Worm (Caenorhabditis elegans): ENCODE measurements around the gene C15C7.4.

Gene C15C7.4

ce11 chrX:3127626-3128142 lies 17.7 kb upstream of the C15C7.4 start (continued):
- no peak for TF ChIP-seq Y79H2A.3 (GFP tag; conservative IDR thresholded peaks at IDR 0.05)
- no peak for TF ChIP-seq aptf-3 (GFP tag; IDR thresholded peaks at IDR 0.05)
- TF ChIP-seq lin-35 (GFP tag; optimal IDR thresholded peaks at IDR 0.05) = peak in 1 of 3 experiments; percentile 69
- peak; percentile 67 for TF ChIP-seq T07F8.4 (tag; optimal IDR thresholded peaks at IDR 0.05)
- TF ChIP-seq ztf-22 (GFP tag; optimal IDR thresholded peaks at IDR 0.05) = peak; percentile 87
- no peak for TF ChIP-seq dpl-1 (GFP tag; optimal IDR thresholded peaks at IDR 0.05)
- TF ChIP-seq sea-2 (GFP tag; IDR thresholded peaks at IDR 0.05) = no peak
- no peak for TF ChIP-seq ceh-40 (GFP tag; IDR thresholded peaks at IDR 0.05)
- TF ChIP-seq atf-7 (tag; optimal IDR thresholded peaks at IDR 0.05) = peak; percentile 76
- TF ChIP-seq zfh-2 (GFP tag; conservative IDR thresholded peaks at IDR 0.05) = peak; percentile 99
- no peak for TF ChIP-seq egl-18 (GFP tag; IDR thresholded peaks at IDR 0.05)
- no peak for TF ChIP-seq F57C9.4 (tag; optimal IDR thresholded peaks at IDR 0.05)
- no peak for TF ChIP-seq him-1 (tag; optimal IDR thresholded peaks at IDR 0.05)
- TF ChIP-seq nhr-27 (tag; optimal IDR thresholded peaks at IDR 0.05) = peak; percentile 42
- TF ChIP-seq F52B5.7 (tag; optimal IDR thresholded peaks at IDR 0.05) = peak; percentile 49
- no peak for TF ChIP-seq F57A8.1 (GFP tag; optimal IDR thresholded peaks at IDR 0.05)
- TF ChIP-seq lin-40 (tag; optimal IDR thresholded peaks at IDR 0.05) = peak; percentile 93
- peak; percentile 61; the same call in 1 of the 2 replicates for TF ChIP-seq rcor-1 (GFP tag; IDR thresholded peaks at IDR 0.05)
- TF ChIP-seq attf-5 (GFP tag; optimal IDR thresholded peaks at IDR 0.05) = peak; percentile 94
- TF ChIP-seq let-607 (tag; optimal IDR thresholded peaks at IDR 0.05) = peak; percentile 72 to 75
- TF ChIP-seq hmg-20 (GFP tag; IDR thresholded peaks at IDR 0.05) = 0 out of 2 replicates have a peak, but pooled peaks have one; percentile 31
- no peak for TF ChIP-seq efl-1 (GFP tag; optimal IDR thresholded peaks at IDR 0.05)
- TF ChIP-seq athp-1 (tag; optimal IDR thresholded peaks at IDR 0.05) = peak; percentile 33
- TF ChIP-seq ets-4 (GFP tag; optimal IDR thresholded peaks at IDR 0.05) = peak; percentile 37
- no peak for TF ChIP-seq tbp1 (GFP tag; optimal IDR thresholded peaks at IDR 0.05)
- no peak for TF ChIP-seq lag-1 (GFP tag; IDR thresholded peaks at IDR 0.05)
- peak; percentile 47 for TF ChIP-seq ceh-79 (tag; optimal IDR thresholded peaks at IDR 0.05)
- TF ChIP-seq hmg-1.2 (GFP tag; IDR thresholded peaks at IDR 0.05) = peak; percentile 86
- TF ChIP-seq mxl-1 (tag; optimal IDR thresholded peaks at IDR 0.05) = no peak
- peak; percentile 74 for TF ChIP-seq ztf-3 (GFP tag; optimal IDR thresholded peaks at IDR 0.05)
- TF ChIP-seq tlf-1 (GFP tag; optimal IDR thresholded peaks at IDR 0.05) = peak; percentile 56
- TF ChIP-seq ztf-26 (tag; optimal IDR thresholded peaks at IDR 0.05) = peak; percentile 82
- TF ChIP-seq pha-4 (tag; optimal IDR thresholded peaks at IDR 0.05) = peak; percentile 94
- no peak for TF ChIP-seq ceh-91 (GFP tag; IDR thresholded peaks at IDR 0.05)
- TF ChIP-seq B0035.1 (tag; optimal IDR thresholded peaks at IDR 0.05) = no peak
- no peak for TF ChIP-seq hrde-1 (tag; optimal IDR thresholded peaks at IDR 0.05; ENCODE audit: borderline replicate concordance)
- TF ChIP-seq madf-8 (GFP tag; conservative IDR thresholded peaks at IDR 0.05) = no peak
- no peak for TF ChIP-seq ztf-6 (GFP tag; IDR thresholded peaks at IDR 0.05)
- peak; percentile 61 for TF ChIP-seq ZK185.1 (tag; optimal IDR thresholded peaks at IDR 0.05; ENCODE audit: poor library complexity, severe bottlenecking)
- TF ChIP-seq die-1 (tag; optimal IDR thresholded peaks at IDR 0.05) = peak; percentile 54
- TF ChIP-seq snpc-3.4 (tag; optimal IDR thresholded peaks at IDR 0.05) = peak; percentile 4
- TF ChIP-seq C06A6.2 (GFP tag; conservative IDR thresholded peaks at IDR 0.05) = peak; percentile 72
- TF ChIP-seq F39B2.1 (GFP tag; IDR thresholded peaks at IDR 0.05) = no peak
- no peak for TF ChIP-seq cebp-2 (GFP tag; IDR thresholded peaks at IDR 0.05)
- TF ChIP-seq attf-6 (GFP tag; IDR thresholded peaks at IDR 0.05) = no peak
- no peak for TF ChIP-seq ceh-100 (GFP tag; IDR thresholded peaks at IDR 0.05)
- no peak for TF ChIP-seq nfya-2 (GFP tag; IDR thresholded peaks at IDR 0.05)
- peak; percentile 94 for TF ChIP-seq dox-1 (GFP tag; IDR thresholded peaks at IDR 0.05)
- TF ChIP-seq ztf-25 (GFP tag; IDR thresholded peaks at IDR 0.05) = no peak
